Fruit fly (Drosophila melanogaster): ENCODE measurements around the gene CG15025.

Gene CG15025

DNA sequence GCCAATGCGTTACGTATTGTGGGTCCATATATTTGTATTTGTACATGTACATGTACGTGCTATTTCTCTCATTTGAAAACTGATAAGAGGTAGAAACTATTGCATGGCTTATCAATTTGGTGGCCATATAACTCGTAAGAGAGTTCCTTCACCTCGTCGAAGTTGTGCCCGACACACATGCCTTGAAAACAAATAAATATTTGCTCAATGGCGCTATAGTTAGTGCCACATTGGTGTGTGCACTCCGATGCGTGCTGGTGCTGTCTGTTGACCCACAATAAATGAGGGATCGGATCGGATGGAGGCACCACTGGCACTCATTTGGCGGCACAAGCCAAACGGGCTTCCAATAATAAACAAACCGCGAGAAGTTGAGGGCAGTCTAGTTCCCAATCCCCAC, 18.7 kb downstream of the CG15025 start (continued):
- TF ChIP-seq D19B (GFP tag; optimal IDR thresholded peaks at IDR 0.05) (no peak), CG1792 (GFP tag; optimal IDR thresholded peaks at IDR 0.05) (no peak), BtbVII (GFP tag; optimal IDR thresholded peaks at IDR 0.05) (peak; percentile 35), az2 (GFP tag; optimal IDR thresholded peaks at IDR 0.05) (no peak), gcm (GFP tag; optimal IDR thresholded peaks at IDR 0.05) (peak; percentile 93), CG8359 (GFP tag; optimal IDR thresholded peaks at IDR 0.05; ENCODE audit: borderline replicate concordance) (peak; percentile 63), CG4854 (GFP tag; optimal IDR thresholded peaks at IDR 0.05) (no peak), gt (GFP tag; IDR thresholded peaks at IDR 0.05) (no peak), E2f1 (GFP tag; IDR thresholded peaks at IDR 0.05) (no peak), Chrac-16 (GFP tag; optimal IDR thresholded peaks at IDR 0.05) (no peak), knrl (GFP tag; IDR thresholded peaks at IDR 0.05; ENCODE audit: partially characterized antibody) (no peak), ash1 (GFP tag; optimal IDR thresholded peaks at IDR 0.05) (no peak), CG4282 (GFP tag; optimal IDR thresholded peaks at IDR 0.05) (no peak), CG15073 (GFP tag; optimal IDR thresholded peaks at IDR 0.05) (no peak), amos (GFP tag; IDR thresholded peaks at IDR 0.05; ENCODE audit: partially characterized antibody) (no peak), bigmax (GFP tag; optimal IDR thresholded peaks at IDR 0.05) (no peak), danr (GFP tag; IDR thresholded peaks at IDR 0.05) (no peak), run (tag; optimal IDR thresholded peaks at IDR 0.05) (peak; percentile 45), NFAT (GFP tag; IDR thresholded peaks at IDR 0.05) (no peak), exex (tag; optimal IDR thresholded peaks at IDR 0.05) (peak; percentile 21), rib (GFP tag; IDR thresholded peaks at IDR 0.05) (0 out of 2 replicates have a peak, but pooled peaks have one; percentile 54), Rfx (GFP tag; IDR thresholded peaks at IDR 0.05) (no peak), HmgD (GFP tag; optimal IDR thresholded peaks at IDR 0.05) (no peak), Fer3 (tag; optimal IDR thresholded peaks at IDR 0.05) (no peak), sna (GFP tag; IDR thresholded peaks at IDR 0.05; ENCODE audit: partially characterized antibody) (no peak), gsb (GFP tag; IDR thresholded peaks at IDR 0.05) (no peak), Doc3 (GFP tag; IDR thresholded peaks at IDR 0.05; ENCODE audit: partially characterized antibody) (no peak), CG6854 (GFP tag; optimal IDR thresholded peaks at IDR 0.05) (no peak), CG7928 (GFP tag; optimal IDR thresholded peaks at IDR 0.05) (no peak), chn (GFP tag; optimal IDR thresholded peaks at IDR 0.05) (no peak), sob (GFP tag; IDR thresholded peaks at IDR 0.05) (no peak), Hmx (GFP tag; optimal IDR thresholded peaks at IDR 0.05) (no peak), Trl (optimal IDR thresholded peaks at IDR 0.05) (no peak), Trl (GFP tag; optimal IDR thresholded peaks at IDR 0.05) (peak; percentile 42), fru (optimal IDR thresholded peaks at IDR 0.05) (no peak), CG13894 (tag; optimal IDR thresholded peaks at IDR 0.05) (no peak), CG11696 (GFP tag; IDR thresholded peaks at IDR 0.05) (no peak), kni (GFP tag; optimal IDR thresholded peaks at IDR 0.05) (peak; percentile 80), Antp (GFP tag; optimal IDR thresholded peaks at IDR 0.05) (no peak), CG34224 (GFP tag; IDR thresholded peaks at IDR 0.05; ENCODE audit: partially characterized antibody) (no peak), Pdp1 (GFP tag; optimal IDR thresholded peaks at IDR 0.05) (peak in 1 of 2 experiments; percentile 92), CG10959 (GFP tag; IDR thresholded peaks at IDR 0.05) (no peak), en (GFP tag; optimal IDR thresholded peaks at IDR 0.05) (no peak), CG1603 (tag; optimal IDR thresholded peaks at IDR 0.05) (peak; percentile 67), lmd (GFP tag; IDR thresholded peaks at IDR 0.05) (no peak), gem (tag; optimal IDR thresholded peaks at IDR 0.05) (no peak), CG12104 (GFP tag; optimal IDR thresholded peaks at IDR 0.05) (no peak), Opbp (GFP tag; IDR thresholded peaks at IDR 0.05; ENCODE audit: partially characterized antibody) (no peak), CG8089 (GFP tag; optimal IDR thresholded peaks at IDR 0.05) (peak; percentile 19), shn (GFP tag; optimal IDR thresholded peaks at IDR 0.05) (no peak), CG10462 (GFP tag; optimal IDR thresholded peaks at IDR 0.05) (no peak), Xbp1 (GFP tag; optimal IDR thresholded peaks at IDR 0.05) (no peak), CG14667 (GFP tag; IDR thresholded peaks at IDR 0.05) (no peak)

Measured in whole organism, embryonic.